Worm (Caenorhabditis elegans) whole organism, L1 larva: ENCODE data around the gene F13E9.15.
A peak's percentile ranks its signal among the peaks of the same experiment; 100 is the strongest.

Experiments
- F16B12.6 ChIP-seq: fragments of 150-350 bp; optimal IDR thresholded peaks from 2 replicates; lab custom pipeline; 2014; ENCODE audit warnings: missing biosample characterization, missing genetic modification characterization
- ama-1 ChIP-seq: fragments of 150-350 bp; optimal IDR thresholded peaks from 2 replicates; lab custom pipeline; 2014
- ceh-63 ChIP-seq: fragments of 200-800 bp; sonication (Bioruptor generic); optimal IDR thresholded peaks from 2 replicates; lab custom pipeline; 2018; ENCODE audit warnings: mild to moderate bottlenecking, missing genetic modification characterization, missing compliant biosample characterization
- ceh-88 ChIP-seq: fragments of 200-800 bp; sonication (Bioruptor generic); IDR thresholded peaks from 2 replicates; pipeline ENCODE4 v1.3.6; 2022; ENCODE audit warnings: missing genetic modification characterization, missing compliant biosample characterization
- ceh-90 ChIP-seq: sonication (generic microtip); optimal IDR thresholded peaks from 2 replicates; lab custom pipeline; 2016; ENCODE audit warnings: missing genetic modification characterization, missing compliant biosample characterization
- ces-1 ChIP-seq: fragments of 150-350 bp; optimal IDR thresholded peaks from 2 replicates; lab custom pipeline; 2014; ENCODE audit warnings: missing biosample characterization, missing genetic modification reagents, missing genetic modification characterization
- dsc-1 ChIP-seq: sonication (generic microtip); optimal IDR thresholded peaks from 2 replicates; lab custom pipeline; 2016; ENCODE audit warnings: mild to moderate bottlenecking, missing genetic modification characterization, missing compliant biosample characterization
- elt-3 ChIP-seq, 6 experiments: fragments of 150-350 bp in 1 of 6; sonication (generic microtip); optimal IDR thresholded peaks; 2 replicates each; lab custom pipeline; 2017 to 2018; ENCODE audit warnings: missing biosample characterization in 6 of 6, missing genetic modification characterization in 6 of 6, inconsistent platforms in 1 of 6
- ets-5 ChIP-seq: fragments of 200-800 bp; sonication (Bioruptor generic); IDR thresholded peaks from 2 replicates; pipeline ENCODE4 v1.3.6; 2022; ENCODE audit warnings: missing genetic modification characterization, missing compliant biosample characterization
- fkh-10 ChIP-seq: sonication (generic microtip); optimal IDR thresholded peaks from 2 replicates; lab custom pipeline; 2017; ENCODE audit warnings: missing biosample characterization, missing genetic modification reagents, missing genetic modification characterization
- fkh-4 ChIP-seq: sonication (generic microtip); optimal IDR thresholded peaks from 2 replicates; lab custom pipeline; 2016; ENCODE audit warnings: missing compliant biosample characterization, missing genetic modification characterization, borderline replicate concordance
- fos-1 ChIP-seq: fragments of 150-350 bp; optimal IDR thresholded peaks from 2 replicates; lab custom pipeline; 2014; ENCODE audit warnings: missing biosample characterization, missing genetic modification characterization
- grh-1 ChIP-seq: fragments of 200-800 bp; sonication (Bioruptor generic); IDR thresholded peaks from 2 replicates; pipeline ENCODE4 v1.3.6; 2022; ENCODE audit warnings: missing genetic modification reagents, missing genetic modification characterization, missing compliant biosample characterization
- hpl-2 ChIP-seq: fragments of 150-350 bp; optimal IDR thresholded peaks from 2 replicates; lab custom pipeline; 2014; ENCODE audit warnings: missing biosample characterization, missing genetic modification reagents, missing genetic modification characterization
- isw-1 ChIP-seq: fragments of 200-800 bp; sonication (Bioruptor generic); IDR thresholded peaks from 2 replicates; pipeline ENCODE4 v1.3.6; 2022; ENCODE audit warnings: missing genetic modification characterization, missing compliant biosample characterization
- lin-15B ChIP-seq: fragments of 150-350 bp; sonication (generic microtip); optimal IDR thresholded peaks from 3 replicates; lab custom pipeline; 2014; ENCODE audit warnings: missing biosample characterization, missing genetic modification characterization
- lin-35 ChIP-seq, 2 experiments: fragments of 150-350 bp; optimal IDR thresholded peaks; 2 replicates each; lab custom pipeline; 2014; ENCODE audit warnings: missing biosample characterization in 2 of 2, missing genetic modification characterization in 2 of 2, missing genetic modification reagents in 2 of 2
- lin-39 ChIP-seq: fragments of 150-350 bp; optimal IDR thresholded peaks from 2 replicates; lab custom pipeline; 2014; ENCODE audit warnings: missing biosample characterization, missing genetic modification reagents, missing genetic modification characterization
- nhr-19 ChIP-seq: fragments of 200-800 bp; sonication (Bioruptor generic); conservative IDR thresholded peaks from 2 replicates; pipeline ENCODE4 v1.3.6; 2022; ENCODE audit warnings: missing genetic modification characterization, missing compliant biosample characterization
- nhr-47 ChIP-seq: sonication (generic microtip); optimal IDR thresholded peaks from 2 replicates; lab custom pipeline; 2016; ENCODE audit warnings: mild to moderate bottlenecking, missing genetic modification characterization, moderate library complexity, missing compliant biosample characterization
- nhr-77 ChIP-seq: fragments of 150-350 bp; optimal IDR thresholded peaks from 2 replicates; lab custom pipeline; 2014; ENCODE audit warnings: missing biosample characterization, missing genetic modification characterization
- nhr-90 ChIP-seq: sonication (generic microtip); optimal IDR thresholded peaks from 2 replicates; lab custom pipeline; 2016; ENCODE audit warnings: mild to moderate bottlenecking, missing genetic modification characterization, missing compliant biosample characterization; ENCODE audit not compliant: poor library complexity
- pqm-1 ChIP-seq: sonication (generic microtip); optimal IDR thresholded peaks from 3 replicates; lab custom pipeline; 2017; ENCODE audit warnings: missing biosample characterization, missing genetic modification characterization
- skn-1 ChIP-seq: fragments of 150-350 bp; optimal IDR thresholded peaks from 2 replicates; lab custom pipeline; 2014; ENCODE audit warnings: missing biosample characterization, missing genetic modification characterization
- sptf-1 ChIP-seq: fragments of 150-350 bp; optimal IDR thresholded peaks from 2 replicates; lab custom pipeline; 2014; ENCODE audit warnings: missing biosample characterization, missing genetic modification characterization
- swsn-7 ChIP-seq: sonication (generic microtip); optimal IDR thresholded peaks from 2 replicates; lab custom pipeline; 2016; ENCODE audit warnings: missing genetic modification characterization, missing compliant biosample characterization
- tlp-1 ChIP-seq: fragments of 150-350 bp; optimal IDR thresholded peaks from 2 replicates; lab custom pipeline; 2014; ENCODE audit warnings: missing biosample characterization, missing genetic modification characterization
- unc-62 ChIP-seq: fragments of 150-350 bp; optimal IDR thresholded peaks from 2 replicates; lab custom pipeline; 2014; ENCODE audit warnings: missing biosample characterization, missing genetic modification reagents, missing genetic modification characterization
- zag-1 ChIP-seq: fragments of 150-350 bp; optimal IDR thresholded peaks from 2 replicates; lab custom pipeline; 2014; ENCODE audit warnings: missing biosample characterization, missing genetic modification characterization
- ztf-11 ChIP-seq, 2 experiments: sonication (generic microtip); optimal IDR thresholded peaks; 2 replicates each; lab custom pipeline; 2016 to 2017; ENCODE audit warnings: missing genetic modification characterization in 2 of 2, missing biosample characterization in 1 of 2, missing compliant biosample characterization in 1 of 2

F13E9.15 gene

ce11 chrIV:10842705-10843364, 46.8 kb downstream of the F13E9.15 start, which contains the start of gene T11G6.5 (continued):
- TF ChIP-seq ceh-90 (no peak), nhr-77 (tag; lab: Kevin White, UChicago) (no peak), fos-1 (tag; lab: Kevin White, UChicago) (no peak), elt-3 (tag; optimal IDR thresholded peaks at IDR 0.05; lab: Kevin White, UChicago) (no peak), pqm-1 (no peak), ets-5 (GFP tag; lab: Robert Waterston, UW) (no peak), unc-62 (GFP tag; lab: Kevin White, UChicago) (no peak), swsn-7 (tag; lab: Kevin White, UChicago) (peak; percentile 16), hpl-2 (GFP tag; lab: Kevin White, UChicago) (no peak), ama-1 (no peak), fkh-10 (no peak), ces-1 (GFP tag; lab: Kevin White, UChicago) (no peak), grh-1 (GFP tag; lab: Robert Waterston, UW) (no peak), ceh-63 (GFP tag; lab: Kevin White, UChicago) (no peak)

- TF ChIP-seq ztf-11 (tag; optimal IDR thresholded peaks at IDR 0.05; lab: Kevin White, UChicago), result no peak
- no peak for TF ChIP-seq pqm-1
- TF ChIP-seq zag-1 (tag; lab: Kevin White, UChicago), result no peak
- no peak for TF ChIP-seq nhr-19
- no peak for TF ChIP-seq skn-1 (tag; lab: Kevin White, UChicago)
- no peak for TF ChIP-seq ets-5 (GFP tag; lab: Robert Waterston, UW)
- TF ChIP-seq nhr-77 (tag; lab: Kevin White, UChicago), result no peak
- TF ChIP-seq lin-39 (tag; lab: Kevin White, UChicago), result no peak
- TF ChIP-seq lin-15B (tag; lab: Kevin White, UChicago), result no peak
- no peak for TF ChIP-seq lin-35 (GFP tag; optimal IDR thresholded peaks at IDR 0.05; lab: Kevin White, UChicago)
- no peak for TF ChIP-seq hpl-2 (GFP tag; lab: Kevin White, UChicago)
- TF ChIP-seq dsc-1 (tag; lab: Kevin White, UChicago), result no peak
- no peak for TF ChIP-seq tlp-1
- TF ChIP-seq fkh-4 (tag; lab: Kevin White, UChicago), result no peak
- no peak for TF ChIP-seq isw-1
- TF ChIP-seq ceh-88 (GFP tag; lab: Robert Waterston, UW), result no peak
- TF ChIP-seq sptf-1 (tag; lab: Kevin White, UChicago), result no peak
- TF ChIP-seq nhr-90 (tag; lab: Kevin White, UChicago), result no peak
- TF ChIP-seq nhr-47, result no peak
- no peak for TF ChIP-seq F16B12.6 (tag; lab: Kevin White, UChicago)
- TF ChIP-seq, all 84 proteins: peak for 0
Observed at ce11 chrIV:10842232-10842631, 47.4 kb downstream of the F13E9.15 start.
